Fruit fly (Drosophila melanogaster) ovary, adult (tissue): ENCODE data around the gene CG11248.

Source experiments
- CG17801 ChIP-seq: fragments of 200-800 bp; optimal IDR thresholded peaks from 2 replicates; lab custom pipeline; 2019; ENCODE audit warnings: missing biosample characterization, mild to moderate bottlenecking, missing genetic modification characterization, moderate library complexity; ENCODE audit not compliant: partially characterized antibody

The CG11248 gene

DNA sequence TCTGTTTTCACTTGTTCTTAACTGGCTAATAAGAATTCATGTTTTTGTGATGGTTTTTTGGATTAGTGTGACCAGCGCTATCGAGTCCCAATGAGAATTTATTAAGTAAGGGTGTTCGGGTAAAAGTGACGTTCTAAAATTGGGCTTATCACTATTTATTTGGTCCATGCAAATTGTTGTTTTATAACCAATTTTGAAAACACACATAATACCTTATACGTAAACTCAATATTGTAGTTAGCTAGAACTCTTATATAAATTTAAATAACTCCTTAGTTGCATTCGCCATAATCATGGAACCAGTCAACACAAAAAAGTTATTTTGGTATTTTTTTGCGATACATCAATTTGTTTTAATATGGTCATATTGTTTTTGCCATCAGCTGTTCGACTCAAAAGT, at the start of gene CG11248, which contains the start of gene Als2:
Gene CG11248, plus strand, starts transcription at position 364 of the 400 bp plus-strand sequence.
Gene Als2, minus strand, starts transcription at position 69 of the 400 bp plus-strand sequence.
- TF ChIP-seq CG17801, result peak; percentile 60

DNA sequence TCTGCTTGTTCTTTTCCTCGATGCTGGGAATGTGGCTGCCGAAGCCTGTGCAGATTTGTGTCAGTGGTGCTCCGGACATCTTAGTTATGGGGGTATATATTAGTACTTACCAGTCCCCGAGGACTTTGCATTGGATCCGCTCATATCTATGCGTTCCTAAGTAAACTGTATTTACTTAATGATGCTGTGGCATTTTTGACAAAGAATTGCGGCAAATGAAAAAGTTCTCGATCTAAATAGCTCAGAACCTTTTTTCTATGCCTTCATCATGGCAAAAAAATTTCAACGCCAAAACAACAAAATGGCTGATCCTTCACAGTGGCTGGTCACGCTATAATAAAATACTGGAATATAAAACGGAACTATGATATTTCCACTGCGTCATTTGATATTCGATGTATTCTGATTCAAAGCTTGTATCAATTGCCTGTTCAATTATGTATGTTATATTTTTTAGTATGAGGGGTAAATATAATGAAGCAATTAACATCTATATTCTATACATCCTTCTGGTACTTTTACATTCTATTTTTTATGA, 45.6 kb upstream of the CG11248 start, which contains the start of gene MED1:
Gene MED1, minus strand, starts transcription at position 295 of the 538 bp plus-strand sequence.
- no peak for TF ChIP-seq CG17801

- no peak for TF ChIP-seq CG17801
Measured at dm6 chr3L:21635208-21635607, 44.6 kb upstream of the CG11248 start, which contains the start of gene ORMDL. Gene ORMDL, plus strand, starts transcription at chr3L:21635305.

DNA sequence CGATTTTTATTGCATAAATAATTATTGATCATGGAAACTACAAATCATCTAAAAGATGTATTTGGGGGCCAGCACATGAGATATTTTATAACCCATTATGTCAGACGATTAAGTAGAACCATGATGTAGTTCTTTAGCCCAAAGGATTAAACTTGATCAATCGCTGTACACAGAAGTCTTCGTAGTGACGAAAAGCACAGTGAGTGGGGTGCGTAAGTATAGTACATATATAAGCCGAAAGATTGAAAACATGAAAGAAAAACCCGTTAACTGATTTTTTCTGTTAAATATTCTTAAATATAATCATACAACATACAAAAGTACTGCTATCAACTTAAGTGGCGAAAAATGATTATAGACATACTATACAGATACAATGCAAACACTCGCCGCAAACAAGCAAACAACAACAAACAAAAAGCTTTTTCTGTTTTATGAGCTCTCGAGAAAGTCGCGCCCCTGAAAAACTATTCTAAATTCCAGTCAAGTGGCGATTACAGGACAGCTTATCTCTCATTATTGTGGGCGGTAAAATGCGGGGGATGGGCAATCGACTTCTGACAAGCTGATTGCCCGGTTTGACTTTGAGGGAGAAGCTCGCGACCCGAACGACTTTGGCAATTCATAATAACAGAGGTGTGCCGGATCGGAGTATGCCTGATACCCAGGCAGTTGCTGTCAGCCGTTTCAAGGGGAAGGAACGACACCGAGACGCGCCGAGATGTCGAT, 43.4 kb upstream of the CG11248 start, which contains the start of gene CG32444:
Gene CG32444, plus strand, starts transcription at position 683 of the 729 bp plus-strand sequence.
- no peak for TF ChIP-seq CG17801

dm6 chr3L:21639059-21639458, 40.8 kb upstream of the CG11248 start, which contains the start of gene CG32445:
Gene CG32445, plus strand, starts transcription at chr3L:21639359.
- TF ChIP-seq CG17801, result no peak

- peak; percentile 54 for TF ChIP-seq CG17801
Measured at dm6 chr3L:21640815-21641214, 39.0 kb upstream of the CG11248 start, which contains the start of gene Atox1. Gene Atox1, plus strand, starts transcription at chr3L:21640995.

- TF ChIP-seq CG17801, result no peak
Measured at dm6 chr3L:21642908-21643572, 36.8 kb upstream of the CG11248 start.

dm6 chr3L:21644176-21644575, 35.7 kb upstream of the CG11248 start:
- TF ChIP-seq CG17801, result no peak

DNA sequence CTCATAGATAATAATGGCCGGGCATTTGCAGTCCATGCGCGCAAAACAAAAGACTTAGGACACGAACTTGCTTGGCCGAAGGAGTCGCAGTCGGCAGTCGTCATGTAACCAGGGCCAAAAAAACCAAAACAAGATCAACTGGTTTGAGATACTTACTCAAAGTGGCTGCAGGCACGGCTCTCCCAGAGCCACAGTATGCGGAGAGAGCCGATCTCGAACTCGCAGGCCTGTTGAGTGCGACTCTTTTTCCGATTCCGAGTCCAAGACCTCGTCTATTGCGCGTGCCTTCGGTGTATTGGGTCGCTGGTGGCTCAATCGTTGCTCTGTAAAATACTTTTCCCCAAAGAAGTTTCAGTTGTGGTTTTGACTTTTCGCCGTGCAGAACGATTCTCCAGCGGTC, 35.2 kb upstream of the CG11248 start, which contains the start of gene CG43980:
Gene CG43980, plus strand, starts transcription at position 352 of the 400 bp plus-strand sequence.
- TF ChIP-seq CG17801, result no peak

dm6 chr3L:21645878-21646277, 34.0 kb upstream of the CG11248 start:
- no peak for TF ChIP-seq CG17801

DNA sequence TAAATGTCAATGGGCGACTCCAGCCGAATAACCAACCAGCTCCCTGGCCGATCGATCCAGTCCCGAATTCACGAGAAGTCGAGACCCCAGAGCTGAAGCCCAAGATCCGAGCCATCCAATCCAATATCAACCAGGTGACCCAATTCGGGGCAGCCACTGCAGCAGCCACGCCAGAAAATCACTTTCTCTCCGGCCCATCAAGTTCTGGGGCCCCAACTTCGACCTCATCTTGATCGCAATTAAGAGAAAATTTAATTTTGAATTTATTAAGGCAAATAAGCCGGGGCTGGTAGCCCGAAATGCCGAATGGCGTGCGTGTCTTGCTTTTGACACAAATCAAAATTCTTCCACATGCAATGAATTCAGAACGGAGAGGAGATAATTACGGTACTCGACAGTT, 32.0 kb upstream of the CG11248 start:
- no peak for TF ChIP-seq CG17801

- TF ChIP-seq CG17801, result no peak
Measured at dm6 chr3L:21651412-21651811, 28.4 kb upstream of the CG11248 start.

DNA sequence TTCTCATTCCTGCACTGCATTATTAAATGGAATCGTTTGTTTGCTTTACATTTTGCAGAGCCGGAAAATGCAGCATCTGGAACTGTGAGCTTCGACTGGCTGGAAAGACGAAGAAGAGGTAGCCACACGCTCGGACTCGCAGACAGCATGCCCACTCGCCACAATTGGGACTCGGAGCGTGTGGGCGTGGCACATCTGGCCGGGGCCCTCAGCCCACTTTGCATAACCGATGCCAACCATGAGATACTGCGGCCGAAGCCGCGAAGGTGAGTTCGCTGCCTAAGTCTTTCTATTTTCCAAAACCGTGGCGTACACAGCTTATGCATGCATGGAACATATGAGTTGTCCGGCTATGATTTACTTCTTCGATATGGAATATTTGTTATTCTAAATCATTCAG, 27.7 kb upstream of the CG11248 start:
- no peak for TF ChIP-seq CG17801

DNA sequence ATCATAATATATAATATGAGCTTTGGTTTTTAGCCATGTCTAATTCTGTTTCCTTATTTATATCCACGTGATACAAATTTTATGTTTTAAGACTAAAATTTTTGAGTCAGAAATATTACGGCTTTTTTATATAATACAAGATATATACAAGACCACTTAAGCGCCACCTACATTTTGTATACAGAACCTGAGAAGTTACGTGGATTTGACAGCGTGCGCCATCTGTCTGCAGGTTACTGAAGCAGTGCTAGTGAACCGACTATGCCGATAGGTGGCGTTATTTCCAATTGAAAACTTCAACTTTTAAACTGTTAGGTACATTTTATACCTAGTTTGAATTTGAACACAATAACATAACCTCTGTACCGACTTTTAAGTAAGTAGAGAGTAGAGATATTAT, 27.1 kb upstream of the CG11248 start:
- peak; percentile 13 for TF ChIP-seq CG17801

DNA sequence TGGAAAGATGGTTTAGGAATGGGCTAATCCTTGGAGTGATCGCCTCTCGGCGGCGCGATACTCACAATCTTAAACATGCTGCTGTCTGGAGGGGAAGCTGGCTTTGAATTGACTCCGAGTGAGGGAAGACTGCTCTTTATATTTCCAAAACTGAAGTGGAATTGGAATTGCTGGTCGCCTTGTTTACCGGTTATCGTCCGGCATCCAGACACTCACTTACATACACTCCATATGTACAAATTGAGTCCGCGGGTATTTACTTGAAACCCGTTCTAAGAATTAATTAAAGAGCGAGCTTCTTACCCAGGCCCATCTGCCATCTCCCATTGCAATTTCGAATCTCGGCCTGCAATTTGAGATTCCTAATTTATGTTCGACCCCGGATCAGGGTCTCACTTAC, 13.0 kb upstream of the CG11248 start, which contains the start of gene Cpr78E:
Gene Cpr78E, minus strand, starts transcription at position 101 of the 400 bp plus-strand sequence.
- no peak for TF ChIP-seq CG17801

- no peak for TF ChIP-seq CG17801
Measured at dm6 chr3L:21667530-21667929, 12.3 kb upstream of the CG11248 start.

DNA sequence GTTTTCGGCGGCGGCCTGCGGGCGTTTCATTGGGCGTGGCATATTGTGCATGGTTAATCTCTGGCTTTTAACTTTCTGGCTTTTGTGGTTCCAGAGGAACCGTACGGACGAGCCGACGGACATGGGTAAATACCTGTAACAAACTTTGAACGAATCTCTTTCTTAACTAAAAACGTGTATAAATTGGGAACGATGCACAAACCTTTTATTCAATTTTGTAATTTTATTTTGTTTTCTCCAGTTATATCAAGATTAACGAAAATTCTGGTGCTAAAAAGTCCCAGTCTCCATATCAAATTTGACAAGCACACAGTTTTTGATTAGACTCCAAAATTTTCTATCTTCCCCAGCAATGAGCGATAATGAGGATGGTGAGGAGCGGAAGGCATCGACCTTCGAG, 8.0 kb upstream of the CG11248 start, which contains the start of gene CG11249:
Gene CG11249, plus strand, starts transcription at position 301 of the 400 bp plus-strand sequence.
- TF ChIP-seq CG17801, result no peak
